Fruit fly (Drosophila melanogaster): ENCODE results near the gene CG3815.

- TF ChIP-seq Hr78 (GFP tag; optimal IDR thresholded peaks at IDR 0.05) (no peak), Mio (GFP tag; optimal IDR thresholded peaks at IDR 0.05) (no peak)
These were observed 9.0 kb downstream of the CG3815 start for dm6 chrX:6304203-6304602.
